Worm (Caenorhabditis elegans) whole organism, early embryonic: ENCODE results near the gene H40L08.9.

Source experiments
- B0310.2 ChIP-seq: sonication (generic microtip); optimal IDR thresholded peaks from 2 replicates; lab custom pipeline; 2016; ENCODE audit warnings: mild to moderate bottlenecking, missing genetic modification characterization, missing compliant biosample characterization
- F13C5.2 ChIP-seq: sonication (generic microtip); optimal IDR thresholded peaks from 2 replicates; lab custom pipeline; 2017; ENCODE audit warnings: mild to moderate bottlenecking, missing genetic modification characterization, inconsistent platforms, missing compliant biosample characterization
- aly-1 ChIP-seq: sonication (generic microtip); optimal IDR thresholded peaks from 2 replicates; lab custom pipeline; 2016; ENCODE audit warnings: missing genetic modification characterization, missing compliant biosample characterization
- ama-1 ChIP-seq: fragments of 150-350 bp; optimal IDR thresholded peaks from 2 replicates; lab custom pipeline; 2014
- ceh-13 ChIP-seq: fragments of 200-800 bp; sonication (Bioruptor generic); optimal IDR thresholded peaks from 2 replicates; lab custom pipeline; 2018; ENCODE audit warnings: mild to moderate bottlenecking, missing genetic modification characterization, missing compliant biosample characterization
- ceh-36 ChIP-seq: sonication (generic microtip); optimal IDR thresholded peaks from 2 replicates; lab custom pipeline; 2016; ENCODE audit warnings: missing genetic modification characterization, inconsistent platforms, missing compliant biosample characterization
- ets-7 ChIP-seq: sonication (generic microtip); optimal IDR thresholded peaks from 2 replicates; lab custom pipeline; 2016; ENCODE audit warnings: missing genotype, missing genetic modification characterization, missing compliant biosample characterization
- flt-1 ChIP-seq: fragments of 200-800 bp; sonication (Bioruptor generic); IDR thresholded peaks from 2 replicates; pipeline ENCODE4 v1.3.6; 2022; ENCODE audit warnings: missing genetic modification characterization, missing compliant biosample characterization
- hmbx-1 ChIP-seq: sonication (generic microtip); optimal IDR thresholded peaks from 2 replicates; lab custom pipeline; 2016; ENCODE audit warnings: mild to moderate bottlenecking, missing genetic modification characterization, missing compliant biosample characterization
- hmg-4 ChIP-seq: fragments of 200-800 bp; sonication (Bioruptor generic); optimal IDR thresholded peaks from 2 replicates; lab custom pipeline; 2018; ENCODE audit warnings: mild to moderate bottlenecking, missing genetic modification characterization, missing compliant biosample characterization
- hnd-1 ChIP-seq: sonication (generic microtip); optimal IDR thresholded peaks from 2 replicates; lab custom pipeline; 2016; ENCODE audit warnings: missing genetic modification characterization, missing compliant biosample characterization
- pes-1 ChIP-seq: fragments of 200-800 bp; sonication (Bioruptor generic); IDR thresholded peaks from 2 replicates; pipeline ENCODE4 v1.3.6; 2022; ENCODE audit warnings: missing genetic modification reagents, missing genetic modification characterization, missing compliant biosample characterization
- scrt-1 ChIP-seq: fragments of 200-800 bp; sonication (Bioruptor generic); IDR thresholded peaks from 2 replicates; pipeline ENCODE4 v1.3.6; 2022; ENCODE audit warnings: missing genetic modification characterization, missing compliant biosample characterization
- sea-1 ChIP-seq: fragments of 200-800 bp; sonication (Bioruptor generic); conservative IDR thresholded peaks from 2 replicates; pipeline ENCODE4 v1.3.6; 2022; ENCODE audit warnings: missing genetic modification characterization, missing compliant biosample characterization
- tbx-11 ChIP-seq: fragments of 200-800 bp; sonication (Bioruptor generic); IDR thresholded peaks from 2 replicates; pipeline ENCODE4 v1.3.6; 2022; ENCODE audit warnings: missing genetic modification characterization, missing compliant biosample characterization
- tbx-37 ChIP-seq: fragments of 200-800 bp; sonication (Bioruptor generic); conservative IDR thresholded peaks from 2 replicates; pipeline ENCODE4 v1.3.6; 2022; ENCODE audit warnings: missing genetic modification reagents, missing genetic modification characterization, missing compliant biosample characterization
- tra-4 ChIP-seq: sonication (generic microtip); optimal IDR thresholded peaks from 2 replicates; lab custom pipeline; 2017; ENCODE audit warnings: missing genetic modification characterization, missing compliant biosample characterization

H40L08.9 gene

DNA sequence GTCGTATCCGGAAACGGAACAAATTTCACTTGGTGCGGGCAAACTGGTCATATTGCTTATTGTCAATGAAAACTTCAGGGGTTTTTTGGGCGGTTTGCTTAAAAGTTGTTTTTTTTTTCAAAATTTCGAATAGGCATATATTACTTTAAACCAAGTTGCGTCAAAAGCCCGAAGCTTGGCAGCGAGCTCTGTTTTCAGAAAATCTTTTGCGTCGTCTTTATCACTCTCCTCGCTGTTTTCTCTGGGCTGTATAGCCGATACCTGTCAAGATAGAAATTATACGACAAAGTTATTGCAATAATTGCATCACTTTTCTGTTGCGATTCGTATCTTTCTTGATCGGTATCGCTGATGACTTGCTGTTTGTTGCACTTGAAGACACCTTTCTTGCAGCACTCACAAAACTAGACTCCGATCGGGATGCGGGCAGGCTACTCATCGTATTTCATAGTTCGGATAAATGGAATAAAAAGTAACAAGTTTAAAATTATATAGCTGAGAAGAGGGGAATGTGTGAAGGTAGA is at the start of gene H40L08.9, which contains the start of gene H40L08.3:
Gene H40L08.9 (minus strand): TSS at position 439 of the 524 bp plus-strand sequence.
Gene H40L08.3 (minus strand): TSS at position 51 of the 524 bp plus-strand sequence.
- TF ChIP-seq scrt-1 (no peak), pes-1 (no peak)

DNA sequence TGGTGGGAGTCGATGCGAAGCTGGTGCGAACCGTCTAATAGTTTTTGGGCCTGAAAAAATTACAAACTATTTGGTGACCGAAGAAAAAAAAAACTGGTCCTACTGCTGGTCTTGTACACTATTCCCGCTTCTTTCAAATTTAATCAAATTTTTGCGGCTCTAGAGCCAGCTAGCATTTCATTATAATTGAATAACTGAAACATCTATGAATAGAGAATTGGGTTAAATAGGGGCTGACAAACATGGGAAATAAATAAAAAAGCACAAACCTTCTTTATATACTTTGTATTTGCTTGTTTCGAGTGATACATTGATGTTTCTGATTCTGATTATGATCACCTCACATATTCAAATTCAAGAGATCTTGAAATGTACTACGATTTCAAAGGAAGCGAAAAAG is 48.9 kb upstream of the H40L08.9 start:
- TF ChIP-seq ceh-36 (tag; lab: Kevin White, UChicago), result no peak
- no peak for TF ChIP-seq tbx-37
- TF ChIP-seq hmbx-1 (tag; lab: Kevin White, UChicago), result no peak
- TF ChIP-seq tbx-11, result no peak
- TF ChIP-seq pes-1, result no peak
- no peak for TF ChIP-seq F13C5.2
- TF ChIP-seq ceh-13 (GFP tag; lab: Kevin White, UChicago), result no peak
- no peak for TF ChIP-seq ets-7 (tag; lab: Kevin White, UChicago)

DNA sequence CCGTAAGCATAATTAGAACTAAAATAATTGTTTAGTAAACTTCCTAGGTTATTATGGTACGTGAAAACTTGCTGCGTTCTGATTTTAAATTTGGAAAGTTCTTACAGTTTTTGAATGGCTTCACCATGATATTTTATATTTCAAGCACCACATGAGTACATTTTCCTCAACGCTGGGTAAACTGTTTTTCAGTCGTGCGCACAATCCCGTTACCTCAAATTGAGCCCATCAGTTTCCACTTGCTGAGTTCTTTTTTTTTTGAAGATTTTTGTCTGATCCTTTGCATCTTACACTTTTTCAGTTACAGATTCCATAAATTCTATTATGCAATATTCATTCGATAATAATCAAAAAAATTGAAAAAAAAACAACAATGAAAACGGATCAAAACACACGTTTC is 44.3 kb upstream of the H40L08.9 start:
- TF ChIP-seq tbx-37 (no peak), pes-1 (no peak), ceh-36 (tag; lab: Kevin White, UChicago) (no peak), sea-1 (GFP tag; lab: Robert Waterston, UW) (no peak), ets-7 (tag; lab: Kevin White, UChicago) (no peak)

DNA sequence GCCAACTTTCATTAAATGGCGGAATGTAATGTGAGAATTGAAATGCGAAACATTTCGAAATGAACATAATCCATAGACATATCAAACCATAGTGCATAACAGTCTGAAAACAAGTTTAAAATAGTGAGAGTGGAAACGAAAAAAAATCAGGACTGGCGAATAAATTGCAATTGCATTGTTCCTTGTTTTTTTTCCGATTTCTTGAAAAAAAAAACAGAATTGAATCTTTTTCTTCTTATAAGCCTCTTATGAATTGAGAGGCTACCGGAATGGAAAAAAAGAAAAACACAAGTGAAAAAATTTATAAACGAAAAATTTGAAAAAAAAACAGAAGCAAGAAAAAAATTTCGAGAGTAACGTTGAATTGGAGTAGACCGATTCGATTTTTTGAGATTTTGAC is 40.2 kb upstream of the H40L08.9 start, which contains the start of gene R07D5.2:
Gene R07D5.2 (minus strand): TSS at position 101 of the 400 bp plus-strand sequence.
- no peak for TF ChIP-seq pes-1
- no peak for TF ChIP-seq hmg-4 (GFP tag; lab: Kevin White, UChicago)
- TF ChIP-seq ceh-36 (tag; lab: Kevin White, UChicago), result no peak
- no peak for TF ChIP-seq hnd-1 (tag; lab: Kevin White, UChicago)
- no peak for TF ChIP-seq sea-1 (GFP tag; lab: Robert Waterston, UW)
- TF ChIP-seq ets-7 (tag; lab: Kevin White, UChicago), result no peak
- TF ChIP-seq aly-1 (tag; lab: Kevin White, UChicago), result no peak
- TF ChIP-seq tra-4 (tag; lab: Kevin White, UChicago), result no peak
- TF ChIP-seq scrt-1, result no peak
- TF ChIP-seq tbx-37, result no peak
- TF ChIP-seq flt-1 (GFP tag; lab: Robert Waterston, UW), result no peak
- no peak for TF ChIP-seq ceh-13 (GFP tag; lab: Kevin White, UChicago)
- no peak for TF ChIP-seq hmbx-1 (tag; lab: Kevin White, UChicago)
- TF ChIP-seq ama-1 (lab: Kevin White, UChicago), result no peak
- TF ChIP-seq B0310.2 (tag; lab: Kevin White, UChicago), result no peak
- no peak for TF ChIP-seq F13C5.2
- no peak for TF ChIP-seq tbx-11

DNA sequence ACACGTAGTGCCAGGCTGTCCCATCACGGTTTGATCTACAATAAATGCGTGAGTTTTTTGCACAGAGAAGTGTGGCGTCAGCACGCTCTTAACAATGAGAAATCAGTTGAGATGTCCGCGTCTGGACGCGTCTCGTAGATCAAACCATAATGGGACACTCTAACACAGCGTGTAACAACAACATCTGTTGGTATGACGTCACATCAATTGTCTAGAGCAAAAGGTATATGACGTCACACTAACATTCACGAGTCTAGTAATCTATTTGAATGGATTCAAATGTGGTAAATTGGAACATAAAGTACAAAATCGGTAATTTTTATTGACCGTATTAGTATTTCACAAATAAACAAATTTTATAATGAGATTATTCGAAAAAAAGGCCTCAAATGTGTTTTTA is 39.5 kb upstream of the H40L08.9 start:
- TF ChIP-seq pes-1 (no peak), tbx-11 (no peak), flt-1 (GFP tag; lab: Robert Waterston, UW) (no peak), scrt-1 (no peak), hmg-4 (GFP tag; lab: Kevin White, UChicago) (no peak), ceh-13 (GFP tag; lab: Kevin White, UChicago) (no peak), tbx-37 (no peak), aly-1 (tag; lab: Kevin White, UChicago) (no peak), hnd-1 (tag; lab: Kevin White, UChicago) (no peak), ets-7 (tag; lab: Kevin White, UChicago) (no peak), sea-1 (GFP tag; lab: Robert Waterston, UW) (no peak), B0310.2 (tag; lab: Kevin White, UChicago) (no peak), tra-4 (tag; lab: Kevin White, UChicago) (no peak), F13C5.2 (no peak), hmbx-1 (tag; lab: Kevin White, UChicago) (no peak), ceh-36 (tag; lab: Kevin White, UChicago) (no peak)

DNA sequence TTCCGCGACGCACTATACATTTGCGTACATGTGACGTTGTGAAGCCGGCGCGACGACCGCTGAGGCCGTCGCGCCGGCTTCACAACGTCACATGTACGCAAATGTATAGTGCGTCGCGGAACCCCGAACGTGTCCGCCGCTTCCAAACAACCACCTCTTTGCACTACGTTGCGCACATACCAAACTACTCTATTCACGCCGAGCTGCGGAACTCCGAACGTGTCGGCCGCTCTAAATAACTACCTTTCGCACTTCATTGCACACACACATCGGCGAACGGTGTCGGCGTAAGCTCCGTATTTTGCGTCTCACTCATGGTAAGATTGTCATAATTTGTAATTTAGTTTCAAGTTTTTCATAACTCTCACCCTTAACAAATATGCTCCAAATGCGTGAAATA is 35.9 kb upstream of the H40L08.9 start:
- TF ChIP-seq aly-1 (tag; lab: Kevin White, UChicago) (no peak), pes-1 (no peak), B0310.2 (tag; lab: Kevin White, UChicago) (no peak)

DNA sequence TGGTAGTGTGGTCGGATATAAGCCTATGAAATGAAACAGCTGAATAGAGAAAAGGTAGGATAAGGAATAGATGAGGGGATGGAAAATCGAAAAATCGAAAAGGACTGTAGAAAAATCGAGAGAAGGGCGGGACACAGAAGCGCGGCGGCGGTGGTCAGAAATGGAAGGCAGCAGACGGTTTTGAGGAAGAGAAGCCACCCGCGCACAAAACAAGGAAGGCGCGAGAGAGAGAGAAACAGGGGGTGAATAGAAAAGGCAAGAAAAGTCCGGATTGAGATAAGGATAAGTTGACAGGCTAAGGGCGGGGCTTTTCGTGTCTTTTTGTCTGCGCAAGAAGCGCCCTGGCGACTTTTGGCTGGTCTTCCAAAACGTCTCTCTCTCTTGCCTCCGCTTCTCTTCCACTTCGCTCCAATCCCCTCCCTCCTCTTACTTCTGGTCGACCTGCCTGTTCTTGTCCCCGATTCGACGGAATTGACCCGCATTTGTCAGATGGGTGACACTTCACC is 31.5 kb upstream of the H40L08.9 start, which contains the start of gene mlt-9:
Gene mlt-9 (minus strand): TSS at position 51 of the 506 bp plus-strand sequence.
- TF ChIP-seq pes-1 (no peak), aly-1 (tag; lab: Kevin White, UChicago) (peak; percentile 20), F13C5.2 (no peak), sea-1 (GFP tag; lab: Robert Waterston, UW) (no peak)

DNA sequence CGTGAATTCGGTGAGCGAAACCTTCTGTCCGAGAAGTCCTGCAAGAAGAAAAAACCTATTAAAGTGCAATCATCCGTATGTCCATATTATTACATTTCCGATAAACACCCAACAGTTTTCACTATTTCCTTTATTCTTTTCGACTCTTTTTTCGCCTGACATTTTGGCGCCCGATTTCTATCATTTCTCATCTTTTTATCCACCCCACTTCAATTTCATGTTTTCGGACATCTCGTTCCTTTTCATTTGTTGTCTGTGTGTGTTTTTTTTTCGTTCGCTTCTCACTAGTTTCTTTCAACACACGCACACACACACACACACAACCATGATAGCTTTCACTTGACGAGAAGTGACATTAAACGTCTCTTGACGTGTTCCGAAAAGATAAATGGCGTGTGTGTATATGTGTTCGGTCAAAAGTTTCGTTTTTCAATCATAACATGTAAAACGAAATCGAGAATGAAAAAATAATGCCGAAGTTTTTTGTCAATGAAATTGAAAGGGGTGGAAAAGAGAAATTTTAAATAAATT is 28.7 kb upstream of the H40L08.9 start:
- no peak for TF ChIP-seq ets-7 (tag; lab: Kevin White, UChicago)
- TF ChIP-seq sea-1 (GFP tag; lab: Robert Waterston, UW), result no peak
- no peak for TF ChIP-seq ceh-13 (GFP tag; lab: Kevin White, UChicago)
- no peak for TF ChIP-seq tbx-37
- no peak for TF ChIP-seq aly-1 (tag; lab: Kevin White, UChicago)
- TF ChIP-seq F13C5.2, result no peak
- TF ChIP-seq scrt-1, result no peak
- no peak for TF ChIP-seq tra-4 (tag; lab: Kevin White, UChicago)
- TF ChIP-seq tbx-11, result no peak
- TF ChIP-seq hnd-1 (tag; lab: Kevin White, UChicago), result no peak
- no peak for TF ChIP-seq flt-1 (GFP tag; lab: Robert Waterston, UW)
- no peak for TF ChIP-seq ceh-36 (tag; lab: Kevin White, UChicago)
- TF ChIP-seq ama-1 (lab: Kevin White, UChicago), result no peak
- TF ChIP-seq hmg-4 (GFP tag; lab: Kevin White, UChicago), result no peak
- no peak for TF ChIP-seq B0310.2 (tag; lab: Kevin White, UChicago)
- TF ChIP-seq hmbx-1 (tag; lab: Kevin White, UChicago), result no peak
